Fruit fly (Drosophila melanogaster): Measurements from ENCODE around the gene CG32212.
"Not testable (repeated sequence)": the region's sequence is repeated elsewhere in the genome, so short reads cannot be mapped to it uniquely, and the experiment has no call there.

The CG32212 gene

DNA sequence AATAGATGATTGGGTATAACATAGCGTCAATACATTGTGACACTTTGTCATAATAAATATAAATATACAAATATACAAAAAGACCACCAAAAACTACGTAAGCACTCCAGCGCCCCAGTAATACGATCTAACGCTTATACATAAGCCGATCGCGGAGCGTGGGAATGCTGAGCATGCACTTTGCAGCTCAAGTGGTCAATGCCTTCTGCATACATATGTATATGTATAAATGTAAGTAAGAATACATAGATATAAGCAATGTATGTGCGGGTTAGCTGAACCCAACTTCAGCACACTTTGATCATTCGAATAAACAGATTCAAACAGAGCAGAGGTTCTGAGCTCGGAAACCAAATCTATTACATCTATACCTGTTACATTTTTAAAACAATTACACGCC, at the start of gene CG32212:
CG32212 (plus strand) TSS at position 301 of the 400 bp plus-strand sequence.
- TF ChIP-seq h, Myc, Sin3A (optimal IDR thresholded peaks at IDR 0.05): not testable (repeated sequence)

DNA sequence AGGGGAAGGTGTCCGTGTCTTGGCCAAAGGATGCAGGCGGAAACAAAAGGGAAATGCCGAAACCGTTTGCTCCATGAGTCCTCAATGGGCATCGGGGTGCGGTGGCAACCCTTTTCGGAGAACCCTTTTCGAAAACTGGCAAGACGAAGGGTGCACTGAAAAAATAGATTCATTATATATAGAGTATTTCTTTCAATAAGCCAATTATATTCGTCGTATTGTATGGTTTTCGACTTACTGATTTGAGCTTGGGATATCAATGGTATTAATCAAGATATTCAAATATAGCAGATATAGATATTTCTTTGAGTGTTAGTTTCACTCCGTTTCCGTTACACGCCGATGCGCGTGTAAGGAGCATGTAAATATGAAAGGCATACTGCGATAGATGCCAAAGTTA, 45.1 kb upstream of the CG32212 start:
- TF ChIP-seq psq (optimal IDR thresholded peaks at IDR 0.05) (no peak), Myc (optimal IDR thresholded peaks at IDR 0.05) (no peak), h (optimal IDR thresholded peaks at IDR 0.05) (no peak), insv (optimal IDR thresholded peaks at IDR 0.05) (no peak), ttk (optimal IDR thresholded peaks at IDR 0.05) (no peak), Sin3A (optimal IDR thresholded peaks at IDR 0.05) (no peak)

DNA sequence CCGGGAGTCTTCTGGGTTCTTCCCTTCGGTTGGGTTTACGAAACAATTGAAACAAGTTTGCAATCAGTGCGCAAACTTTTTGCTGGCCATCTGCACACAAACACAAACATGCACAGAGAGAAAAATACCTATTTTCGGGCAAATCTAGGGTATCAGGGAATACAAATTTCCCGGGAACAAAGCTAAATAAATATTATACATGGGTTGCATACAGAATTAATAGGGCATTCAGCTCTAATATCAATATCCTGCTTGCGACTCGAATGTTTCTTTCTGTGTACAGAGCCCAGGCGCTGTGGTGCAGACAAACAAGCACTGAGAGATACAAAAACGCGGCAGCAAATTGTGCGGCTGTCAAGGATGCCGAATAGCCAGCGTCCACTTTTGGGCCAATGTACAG, 43.3 kb upstream of the CG32212 start:
- TF ChIP-seq insv (optimal IDR thresholded peaks at IDR 0.05), result no peak
- no peak for TF ChIP-seq ttk (optimal IDR thresholded peaks at IDR 0.05)
- TF ChIP-seq Sin3A (optimal IDR thresholded peaks at IDR 0.05), result no peak

DNA sequence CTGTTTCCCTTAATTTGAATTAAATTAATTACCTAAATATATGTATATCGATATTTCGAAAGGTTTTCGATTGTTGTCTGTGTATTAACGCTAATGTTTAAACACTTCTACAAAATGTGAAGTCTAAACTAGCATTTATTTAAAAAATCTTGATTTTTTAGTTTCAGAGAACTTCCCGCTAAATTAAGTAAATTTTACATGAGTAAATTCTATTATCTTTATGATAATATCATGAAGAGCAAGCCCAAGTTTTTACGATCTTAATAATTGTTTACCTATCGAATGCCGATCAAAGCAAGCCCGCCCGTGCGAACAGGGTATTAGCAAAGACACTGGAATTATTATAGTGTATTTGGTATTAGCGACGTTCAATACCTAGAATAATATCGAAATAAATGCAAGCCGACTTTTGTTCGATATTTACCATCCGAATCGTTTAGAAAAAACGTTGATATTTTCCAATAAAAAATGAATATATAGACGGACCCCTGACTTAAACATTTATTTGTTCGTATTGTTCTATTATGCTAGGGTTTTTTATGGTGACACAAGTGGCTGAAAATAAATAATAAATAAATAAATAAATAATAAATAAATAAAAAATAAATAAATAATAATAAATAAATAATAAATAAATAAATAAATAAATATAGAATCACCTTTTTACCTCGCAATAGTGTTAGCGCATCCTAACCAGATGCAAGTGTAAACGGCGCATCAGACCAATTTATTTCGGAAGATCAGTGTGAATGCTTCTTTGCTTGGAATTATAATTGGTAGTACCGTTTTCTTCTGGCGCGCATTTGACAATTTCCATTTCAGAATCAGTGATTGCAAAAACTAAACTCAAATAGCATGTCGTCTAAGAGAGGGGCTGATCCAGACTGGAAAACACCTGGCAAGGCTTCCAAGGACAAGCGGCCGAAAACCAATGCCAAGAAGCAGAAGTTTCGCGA, 40.7 kb upstream of the CG32212 start, which contains the start of the genes CG33062 and Chd3:
CG33062 (minus strand) TSS at position 51 of the 956 bp plus-strand sequence.
Chd3 (plus strand) TSS at position 780 of the 956 bp plus-strand sequence.
- TF ChIP-seq ttk (optimal IDR thresholded peaks at IDR 0.05) (no peak), h (optimal IDR thresholded peaks at IDR 0.05) (no peak), psq (optimal IDR thresholded peaks at IDR 0.05) (no peak), Myc (optimal IDR thresholded peaks at IDR 0.05) (no peak), Sin3A (optimal IDR thresholded peaks at IDR 0.05) (no peak)

DNA sequence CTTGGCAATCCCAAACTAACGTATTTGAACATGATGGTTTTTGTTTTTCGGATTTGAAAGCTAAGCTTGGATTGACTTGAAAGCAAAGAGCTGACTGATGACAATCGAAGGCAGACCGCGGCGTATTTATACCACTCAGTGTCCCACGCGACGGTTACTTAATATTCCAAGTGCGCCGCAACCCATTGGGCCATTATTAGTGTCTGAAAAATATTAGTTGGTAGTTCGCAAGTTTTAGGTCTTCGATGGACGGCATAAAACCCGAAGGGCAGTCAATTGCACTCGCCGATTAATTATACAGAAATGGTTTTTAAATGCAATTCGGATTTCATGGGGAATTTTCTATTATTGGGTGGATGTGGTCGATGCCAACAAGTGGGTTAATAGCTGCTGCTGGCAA, 22.7 kb upstream of the CG32212 start, which contains the start of gene CG14095:
CG14095 (minus strand) TSS at position 101 of the 400 bp plus-strand sequence.
- TF ChIP-seq insv (optimal IDR thresholded peaks at IDR 0.05), result no peak
- no peak for TF ChIP-seq Sin3A (optimal IDR thresholded peaks at IDR 0.05)
- TF ChIP-seq ttk (optimal IDR thresholded peaks at IDR 0.05), result no peak
- TF ChIP-seq psq (optimal IDR thresholded peaks at IDR 0.05), result no peak
- TF ChIP-seq h (optimal IDR thresholded peaks at IDR 0.05), result no peak
- no peak for TF ChIP-seq Myc (optimal IDR thresholded peaks at IDR 0.05)

DNA sequence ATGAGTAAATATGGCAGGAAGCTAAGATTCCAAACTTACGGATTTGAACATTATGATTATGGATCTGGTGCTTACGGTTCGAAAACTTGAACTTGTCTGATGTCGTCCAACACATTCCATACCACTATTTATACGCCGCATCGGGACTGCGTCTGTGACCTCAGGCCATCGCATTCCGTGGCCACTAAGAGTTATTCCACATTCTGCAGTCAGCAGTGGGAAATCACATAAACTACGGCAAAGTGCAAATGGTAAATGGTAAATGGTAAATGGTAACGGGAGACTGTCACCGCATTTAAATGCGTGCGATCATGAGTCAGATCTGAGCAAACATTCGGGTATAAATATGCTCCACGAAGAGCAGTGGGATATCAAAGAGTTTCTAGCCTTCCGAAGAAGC, 20.4 kb upstream of the CG32212 start, which contains the start of the genes CG14096 and CG32214:
CG14096 (minus strand) TSS at position 101 of the 400 bp plus-strand sequence.
CG32214 (plus strand) TSS at position 368 of the 400 bp plus-strand sequence.
- not testable (repeated sequence) for TF ChIP-seq ttk, psq, h (optimal IDR thresholded peaks at IDR 0.05)

DNA sequence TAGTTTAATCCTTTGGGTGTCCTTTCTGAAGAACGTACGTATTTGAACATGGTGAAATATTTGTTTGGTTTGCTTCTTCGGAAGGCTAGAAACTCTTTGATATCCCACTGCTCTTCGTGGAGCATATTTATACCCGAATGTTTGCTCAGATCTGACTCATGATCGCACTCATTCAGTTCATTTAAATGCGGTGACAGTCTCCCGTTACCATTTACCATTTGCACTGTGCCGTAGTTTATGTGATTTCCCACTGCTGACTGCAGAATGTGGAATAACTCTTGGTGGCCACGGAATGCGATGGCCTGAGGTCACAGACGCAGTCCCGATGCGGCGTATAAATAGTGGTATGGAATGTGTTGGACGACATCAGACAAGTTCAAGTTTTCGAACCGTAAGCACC, 15.2 kb upstream of the CG32212 start, which contains the start of the genes 825-Oak and CG12519:
825-Oak (minus strand) TSS at position 101 of the 400 bp plus-strand sequence.
CG12519 (plus strand) TSS at position 364 of the 400 bp plus-strand sequence.
- not testable (repeated sequence) for TF ChIP-seq ttk, insv, h (optimal IDR thresholded peaks at IDR 0.05)

DNA sequence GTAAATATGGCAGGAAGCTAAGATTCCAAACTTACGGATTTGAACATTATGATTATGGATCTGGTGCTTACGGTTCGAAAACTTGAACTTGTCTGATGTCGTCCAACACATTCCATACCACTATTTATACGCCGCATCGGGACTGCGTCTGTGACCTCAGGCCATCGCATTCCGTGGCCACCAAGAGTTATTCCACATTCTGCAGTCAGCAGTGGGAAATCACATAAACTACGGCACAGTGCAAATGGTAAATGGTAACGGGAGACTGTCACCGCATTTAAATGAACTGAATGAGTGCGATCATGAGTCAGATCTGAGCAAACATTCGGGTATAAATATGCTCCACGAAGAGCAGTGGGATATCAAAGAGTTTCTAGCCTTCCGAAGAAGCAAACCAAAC, 11.9 kb upstream of the CG32212 start, which contains the start of the genes CG18294 and CG32213:
CG18294 (minus strand) TSS at position 101 of the 400 bp plus-strand sequence.
CG32213 (plus strand) TSS at position 362 of the 400 bp plus-strand sequence.
- TF ChIP-seq h, psq, Sin3A (optimal IDR thresholded peaks at IDR 0.05): not testable (repeated sequence)

DNA sequence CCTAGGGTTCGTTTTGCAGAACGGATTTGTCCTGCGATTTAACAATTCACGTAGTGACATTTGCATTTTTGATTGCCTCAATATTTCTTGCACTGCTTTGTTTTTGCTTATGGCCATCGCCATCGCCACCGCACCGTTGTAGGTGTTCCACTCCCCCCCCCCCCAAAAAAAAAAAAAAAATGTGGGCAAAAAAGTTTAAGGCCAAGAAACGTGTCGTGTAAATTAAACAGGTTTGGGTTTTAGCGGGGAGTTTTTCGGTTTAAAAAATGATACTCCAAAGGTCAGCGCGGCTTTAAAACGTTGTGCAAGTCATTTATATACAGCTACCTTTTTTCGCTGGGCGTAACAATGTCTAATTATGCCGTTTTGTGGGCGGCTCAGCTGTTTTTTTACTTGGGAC, 6.2 kb upstream of the CG32212 start:
- no peak for TF ChIP-seq psq (optimal IDR thresholded peaks at IDR 0.05)
- no peak for TF ChIP-seq Myc (optimal IDR thresholded peaks at IDR 0.05)
- TF ChIP-seq ttk (optimal IDR thresholded peaks at IDR 0.05), result no peak
- TF ChIP-seq h (optimal IDR thresholded peaks at IDR 0.05), result no peak
- no peak for TF ChIP-seq Sin3A (optimal IDR thresholded peaks at IDR 0.05)
- no peak for TF ChIP-seq insv (optimal IDR thresholded peaks at IDR 0.05)

DNA sequence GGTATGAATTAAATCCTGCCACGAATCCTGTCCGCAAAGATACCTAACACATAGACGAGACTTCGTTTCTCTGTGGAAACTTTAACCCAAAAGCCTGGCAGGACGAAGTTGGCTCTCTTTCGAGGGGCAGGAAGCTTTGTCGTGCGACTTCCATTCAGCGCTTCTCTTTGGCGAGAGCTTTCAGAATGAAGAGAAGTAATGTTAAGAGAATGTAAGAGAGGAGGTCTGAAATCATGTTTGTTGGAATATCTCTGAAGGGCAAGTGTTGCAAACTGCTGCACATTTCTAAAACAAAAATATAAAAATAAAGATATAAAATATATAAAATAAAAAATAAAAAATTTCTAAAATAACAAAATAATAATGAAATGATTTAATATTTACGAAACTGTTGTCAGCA, 5.3 kb upstream of the CG32212 start:
- no peak for TF ChIP-seq psq (optimal IDR thresholded peaks at IDR 0.05)
- no peak for TF ChIP-seq Sin3A (optimal IDR thresholded peaks at IDR 0.05)
- no peak for TF ChIP-seq ttk (optimal IDR thresholded peaks at IDR 0.05)
- TF ChIP-seq Myc (optimal IDR thresholded peaks at IDR 0.05), result no peak
- no peak for TF ChIP-seq insv (optimal IDR thresholded peaks at IDR 0.05)
- TF ChIP-seq h (optimal IDR thresholded peaks at IDR 0.05), result no peak

DNA sequence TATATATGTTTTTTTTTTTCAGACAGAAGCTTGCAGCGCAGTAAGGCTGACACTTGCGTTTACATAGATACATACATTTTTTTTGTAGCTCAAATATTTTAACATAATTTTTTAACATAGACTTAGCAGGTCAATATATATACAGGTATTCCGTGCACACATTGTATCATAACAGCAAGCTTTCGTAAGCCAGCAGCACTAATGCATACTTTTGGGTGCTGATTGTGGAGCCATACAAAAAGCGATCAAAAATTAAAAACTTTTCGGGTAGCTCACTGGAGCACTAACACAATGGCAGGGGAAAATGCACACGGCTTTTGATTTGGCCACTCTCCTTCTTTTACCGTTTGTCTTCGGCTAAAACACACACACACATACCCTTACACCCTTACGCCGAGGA, 4.4 kb upstream of the CG32212 start:
- TF ChIP-seq h (optimal IDR thresholded peaks at IDR 0.05) (no peak), Myc (optimal IDR thresholded peaks at IDR 0.05) (no peak), ttk (optimal IDR thresholded peaks at IDR 0.05) (no peak), psq (optimal IDR thresholded peaks at IDR 0.05) (no peak), insv (optimal IDR thresholded peaks at IDR 0.05) (no peak), Sin3A (optimal IDR thresholded peaks at IDR 0.05) (no peak)

DNA sequence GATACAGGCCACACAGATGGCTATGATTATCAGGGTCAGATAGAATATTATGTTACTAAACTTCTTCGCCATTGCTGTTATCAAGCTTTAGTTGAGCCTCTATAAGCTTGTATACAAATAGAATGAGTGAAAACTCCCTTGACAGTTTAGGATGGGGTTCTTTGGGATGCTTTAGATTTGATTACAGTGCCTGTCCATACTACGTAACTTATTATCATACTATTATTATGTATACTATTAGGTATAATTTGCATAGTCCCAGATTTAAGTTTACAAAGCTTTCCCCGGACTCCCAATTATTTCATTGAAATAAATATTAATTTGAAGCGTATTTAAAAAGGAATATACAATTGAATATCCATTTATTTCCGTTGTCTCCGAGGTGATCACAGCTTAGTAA, 962 bp upstream of the CG32212 start, which contains the start of gene brv1:
brv1 (minus strand) TSS at position 101 of the 400 bp plus-strand sequence.
- TF ChIP-seq ttk (optimal IDR thresholded peaks at IDR 0.05), result no peak
- no peak for TF ChIP-seq insv (optimal IDR thresholded peaks at IDR 0.05)
- no peak for TF ChIP-seq psq (optimal IDR thresholded peaks at IDR 0.05)
- TF ChIP-seq h (optimal IDR thresholded peaks at IDR 0.05), result no peak
- TF ChIP-seq Myc (optimal IDR thresholded peaks at IDR 0.05), result no peak
- TF ChIP-seq Sin3A (optimal IDR thresholded peaks at IDR 0.05), result no peak

Measured in Kc167 (cell line).